Worm (Caenorhabditis elegans) whole organism, dauer: Measurements from ENCODE around the gene C39D10.8.

Source experiments
- unc-62 ChIP-seq: sonication (generic microtip); optimal IDR thresholded peaks from 2 replicates; lab custom pipeline; 2017; ENCODE audit warnings: missing biosample characterization, missing genetic modification reagents, missing genetic modification characterization

The C39D10.8 gene

ce11 chrX:7880848-7881247 lies at the start of gene C39D10.8:
Gene C39D10.8, minus strand, starts transcription at chrX:7880948.
- TF ChIP-seq unc-62 (GFP tag; lab: Kevin White, UChicago) = no peak

- no peak for TF ChIP-seq unc-62 (GFP tag; lab: Kevin White, UChicago)
These were observed 49.7 kb upstream of the C39D10.8 start, which contains the start of gene zig-3 for ce11 chrX:7930450-7930849. Gene zig-3, plus strand, starts transcription at chrX:7930750.

- no peak for TF ChIP-seq unc-62 (GFP tag; lab: Kevin White, UChicago)
These were observed 44.4 kb upstream of the C39D10.8 start, which contains the start of gene zig-4 for ce11 chrX:7925134-7925533. Gene zig-4, plus strand, starts transcription at chrX:7925434.

- no peak for TF ChIP-seq unc-62 (GFP tag; lab: Kevin White, UChicago)
These were observed 40.4 kb upstream of the C39D10.8 start for ce11 chrX:7921130-7921529.

- no peak for TF ChIP-seq unc-62 (GFP tag; lab: Kevin White, UChicago)
These were observed 35.3 kb upstream of the C39D10.8 start for ce11 chrX:7916076-7916475.

ce11 chrX:7915616-7916015 lies 34.9 kb upstream of the C39D10.8 start:
- TF ChIP-seq unc-62 (GFP tag; lab: Kevin White, UChicago) = no peak

- TF ChIP-seq unc-62 (GFP tag; lab: Kevin White, UChicago) = no peak
These were observed 33.1 kb upstream of the C39D10.8 start, which contains the start of gene C39D10.7 for ce11 chrX:7913830-7914229. Gene C39D10.7, minus strand, starts transcription at chrX:7913930.

- no peak for TF ChIP-seq unc-62 (GFP tag; lab: Kevin White, UChicago)
These were observed 25.8 kb upstream of the C39D10.8 start, which contains the start of gene C39D10.1 for ce11 chrX:7906430-7907014. Gene C39D10.1, plus strand, starts transcription at chrX:7906964.

DNA sequence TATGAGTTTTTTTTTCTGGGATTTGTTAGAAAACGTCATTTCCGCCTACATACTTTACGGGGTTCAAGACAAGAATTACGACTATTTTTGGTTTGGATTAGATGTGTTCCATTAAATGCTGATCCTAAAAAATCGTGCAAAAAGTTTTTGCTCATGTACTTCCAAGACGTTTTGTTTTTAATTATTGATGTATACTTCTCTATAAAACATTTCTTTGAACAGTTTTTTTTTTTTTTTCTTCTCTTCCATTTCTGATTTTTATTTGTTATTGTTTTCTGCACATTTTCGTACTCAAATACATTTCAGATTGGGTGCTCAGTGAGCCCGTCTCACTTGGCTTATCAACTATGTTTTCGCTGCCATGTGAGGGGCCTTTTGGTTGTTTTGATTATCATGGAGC lies 22.2 kb upstream of the C39D10.8 start, which contains the start of gene C39D10.11:
Gene C39D10.11 (plus strand): TSS at position 301 of the 400 bp plus-strand sequence.
- TF ChIP-seq unc-62 (GFP tag; lab: Kevin White, UChicago) = no peak

DNA sequence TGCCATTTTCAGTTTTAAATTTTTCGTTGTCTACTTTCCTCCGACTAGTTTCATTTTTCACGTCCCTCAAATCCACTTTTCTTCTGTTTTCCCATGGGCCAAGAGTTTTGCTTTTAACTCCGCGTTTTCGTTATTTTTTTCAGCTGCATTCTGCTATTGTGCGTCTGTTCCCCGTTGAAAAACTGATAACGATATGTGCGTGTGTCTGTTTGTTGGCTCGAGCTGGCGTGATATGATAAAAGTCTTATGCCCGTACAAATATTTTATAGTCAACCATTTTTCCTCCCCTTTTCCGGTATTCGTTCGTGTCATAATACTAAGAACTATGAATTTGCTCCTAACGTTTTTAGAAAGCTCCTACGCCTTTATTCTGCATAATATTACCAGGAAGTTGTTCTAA lies 21.1 kb upstream of the C39D10.8 start:
- TF ChIP-seq unc-62 (GFP tag; lab: Kevin White, UChicago) = no peak

- no peak for TF ChIP-seq unc-62 (GFP tag; lab: Kevin White, UChicago)
These were observed 19.4 kb upstream of the C39D10.8 start for ce11 chrX:7900180-7900579.

ce11 chrX:7898131-7898530 lies 17.4 kb upstream of the C39D10.8 start:
- TF ChIP-seq unc-62 (GFP tag; lab: Kevin White, UChicago) = no peak

- no peak for TF ChIP-seq unc-62 (GFP tag; lab: Kevin White, UChicago)
These were observed 16.9 kb upstream of the C39D10.8 start, which contains the start of gene latd-1 for ce11 chrX:7897690-7898089. Gene latd-1, minus strand, starts transcription at chrX:7897790.

DNA sequence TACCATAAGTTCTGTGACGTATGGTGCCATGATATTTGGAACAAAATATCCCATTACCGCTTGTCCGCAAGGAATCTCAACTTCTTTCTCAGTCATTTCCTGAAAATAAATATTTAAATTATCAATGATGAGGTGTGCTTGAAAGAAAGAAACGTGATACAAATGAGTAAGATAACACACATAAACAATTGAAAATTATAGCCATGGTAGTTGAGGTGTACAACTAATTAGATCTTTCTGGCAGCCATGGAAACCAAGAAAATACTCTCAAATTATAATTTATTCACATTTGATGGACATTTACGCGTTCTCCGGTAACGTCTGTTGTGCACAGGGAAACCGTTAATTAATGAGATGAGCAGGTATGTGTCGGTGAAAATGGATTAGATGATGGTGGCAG lies 11.5 kb upstream of the C39D10.8 start, which contains the start of gene C39D10.5:
Gene C39D10.5 (minus strand): TSS at position 101 of the 400 bp plus-strand sequence.
- no peak for TF ChIP-seq unc-62 (GFP tag; lab: Kevin White, UChicago)

DNA sequence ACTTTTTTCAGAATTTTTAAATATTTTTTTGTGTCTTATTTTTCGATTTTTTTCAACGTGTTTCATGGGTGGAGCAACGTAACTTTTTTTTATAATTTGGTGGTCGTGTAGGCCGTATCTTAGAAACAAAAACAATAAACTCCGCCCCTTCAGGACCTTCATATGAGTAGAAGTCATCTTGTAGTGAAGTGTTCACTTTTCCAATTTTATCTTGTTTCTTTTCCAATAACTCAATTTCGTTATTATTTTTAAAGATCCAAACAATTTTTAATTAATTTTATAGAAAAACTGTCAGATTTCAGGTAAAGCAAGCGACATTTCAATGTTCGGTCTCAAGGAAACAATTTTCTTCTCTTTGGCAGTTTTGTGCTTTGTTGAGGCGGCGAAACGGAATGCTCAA lies 8.2 kb upstream of the C39D10.8 start, which contains the start of gene C39D10.2:
Gene C39D10.2 (plus strand): TSS at position 301 of the 400 bp plus-strand sequence.
- TF ChIP-seq unc-62 (GFP tag; lab: Kevin White, UChicago) = no peak

ce11 chrX:7886200-7886599 lies 5.5 kb upstream of the C39D10.8 start:
- TF ChIP-seq unc-62 (GFP tag; lab: Kevin White, UChicago) = no peak

ce11 chrX:7883994-7884393 lies 3.2 kb upstream of the C39D10.8 start, which contains the start of gene pcyt-2.2:
Gene pcyt-2.2, plus strand, starts transcription at chrX:7884294.
- TF ChIP-seq unc-62 (GFP tag; lab: Kevin White, UChicago) = no peak
